Worm (Caenorhabditis elegans): ENCODE results near the gene R10F2.5.

Gene R10F2.5

DNA sequence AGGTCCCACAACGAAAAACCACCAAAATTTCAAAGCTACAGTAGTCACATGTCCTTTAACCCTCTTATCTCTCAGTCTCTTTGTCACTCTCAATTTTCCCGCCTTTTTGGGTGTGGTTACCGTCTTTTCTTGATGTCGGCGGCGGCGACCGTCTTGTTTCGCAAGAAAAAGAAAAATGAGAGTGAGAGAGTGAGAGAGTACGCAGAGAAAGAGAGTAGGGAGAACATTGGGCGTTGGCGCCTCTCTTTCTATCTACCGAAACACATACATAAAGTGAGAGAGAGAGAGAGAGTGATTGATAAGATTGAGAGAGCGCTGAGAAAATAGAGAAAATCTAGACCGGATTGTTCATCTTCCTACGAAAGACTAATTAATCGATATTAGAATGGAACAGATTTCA is 48.6 kb downstream of the R10F2.5 start:
- TF ChIP-seq dao-5 (tag; optimal IDR thresholded peaks at IDR 0.05) (no peak), W03F9.2 (tag; optimal IDR thresholded peaks at IDR 0.05) (peak; percentile 16), him-1 (tag; optimal IDR thresholded peaks at IDR 0.05) (no peak)

DNA sequence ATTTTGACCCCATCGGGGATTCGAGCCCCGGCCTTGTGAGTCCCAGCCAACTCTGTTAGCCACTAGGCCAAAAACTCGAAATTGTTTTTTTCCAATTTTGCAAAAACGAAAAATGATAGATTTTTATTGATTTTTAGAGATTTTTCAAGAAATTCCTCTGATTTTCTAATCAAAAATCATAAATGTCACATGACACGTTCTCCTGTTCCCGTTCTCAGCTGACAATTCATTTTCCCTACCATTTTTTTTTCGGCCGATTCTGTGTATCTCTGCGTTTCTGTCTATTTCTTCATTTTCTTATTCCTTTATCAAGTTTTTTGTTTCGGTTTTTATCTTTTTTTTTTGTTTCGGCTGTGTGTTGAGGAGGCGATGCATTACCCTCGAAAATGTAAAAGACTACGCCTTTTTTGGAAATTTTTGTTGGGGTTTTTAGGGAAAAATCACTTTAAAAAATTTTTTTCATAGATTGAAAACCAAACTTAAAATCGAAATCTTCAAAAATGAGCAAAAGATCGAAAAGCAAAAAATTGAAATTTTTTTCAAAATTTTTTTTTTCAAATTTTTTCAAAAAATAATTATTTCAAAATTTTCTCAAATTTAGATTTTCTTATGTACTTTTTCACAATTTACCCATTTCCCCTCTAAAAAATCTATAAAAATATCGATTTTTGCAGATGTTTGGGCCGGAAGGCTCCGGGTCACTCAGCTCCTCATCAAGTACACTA is 50.3 kb downstream of the R10F2.5 start, which contains the start of gene klf-1:
TSS of gene klf-1 (plus strand) at position 675 of the 725 bp plus-strand sequence.
- TF ChIP-seq him-1 (tag; optimal IDR thresholded peaks at IDR 0.05): no peak
- no peak for TF ChIP-seq W03F9.2 (tag; optimal IDR thresholded peaks at IDR 0.05)
- TF ChIP-seq dao-5 (tag; optimal IDR thresholded peaks at IDR 0.05): no peak

Measured in whole organism, L4/young adult.